Worm (Caenorhabditis elegans): ENCODE measurements around the gene nrde-1.

DNA sequence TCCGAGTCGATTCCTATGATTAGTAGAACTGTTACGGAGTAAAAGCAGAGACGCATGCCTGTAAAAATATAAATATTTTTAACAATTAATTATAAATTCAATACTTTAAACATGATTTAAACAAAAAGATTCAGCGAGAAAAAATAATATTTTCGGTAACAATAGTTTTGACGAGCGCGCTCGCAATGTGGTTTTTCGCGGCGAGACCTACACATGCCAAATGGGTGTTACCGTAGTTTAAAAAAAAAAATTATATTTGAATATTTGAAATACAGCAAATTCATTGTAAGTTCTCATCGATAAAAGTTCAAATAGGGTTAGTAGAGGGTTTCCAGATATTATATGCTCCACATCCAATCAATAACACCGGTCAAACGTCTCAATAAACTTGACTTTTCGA is 13.2 kb downstream of the nrde-1 start, which contains the start of gene gldi-5:
- TF ChIP-seq egrh-3 (GFP tag; IDR thresholded peaks at IDR 0.05) (no peak), bed-2 (GFP tag; IDR thresholded peaks at IDR 0.05) (no peak), F55B11.4 (tag; optimal IDR thresholded peaks at IDR 0.05; ENCODE audit: borderline replicate concordance, insufficient read depth) (no peak), Y53F4B.3 (GFP tag; IDR thresholded peaks at IDR 0.05) (no peak), bed-1 (GFP tag; IDR thresholded peaks at IDR 0.05) (no peak), F49E8.2 (tag; optimal IDR thresholded peaks at IDR 0.05; ENCODE audit: insufficient read depth) (no peak), ama-1 (optimal IDR thresholded peaks at IDR 0.05) (no peak), ama-1 (GFP tag; optimal IDR thresholded peaks at IDR 0.05) (no peak), atf-7 (tag; optimal IDR thresholded peaks at IDR 0.05) (no peak), F39B2.1 (GFP tag; IDR thresholded peaks at IDR 0.05) (no peak), unc-62 (GFP tag; optimal IDR thresholded peaks at IDR 0.05) (no peak), ets-4 (GFP tag; optimal IDR thresholded peaks at IDR 0.05) (no peak), ztf-25 (GFP tag; IDR thresholded peaks at IDR 0.05) (no peak), madf-8 (GFP tag; conservative IDR thresholded peaks at IDR 0.05) (peak; percentile 46; the same call in 1 of the 2 replicates)
